In genomic region chr3L:16047105-16047504, dm6 we compare ENCODE assay signal across 5 fruit fly cellular contexts.
TF ChIP-seq lines count a peak whose summit lies in the region.

No protein-coding gene starts in this region.

- no peak for TF ChIP-seq CTCF in whole organism, embryonic (GFP tag; optimal IDR thresholded peaks at IDR 0.05; lab: Kevin White, UChicago)

TF ChIP-seq in whole organism, 6 proteins besides CTCF, POLR2A, EP300 and RAD21:
- TF ChIP-seq CG8478 (optimal IDR thresholded peaks at IDR 0.05; lab: Kevin White, UChicago) = no peak
- TF ChIP-seq pan (optimal IDR thresholded peaks at IDR 0.05; lab: Kevin White, UChicago) = no peak
- TF ChIP-seq Dll (optimal IDR thresholded peaks at IDR 0.05; lab: Kevin White, UChicago) = peak; percentile 78
- TF ChIP-seq EcR (GFP tag; optimal IDR thresholded peaks at IDR 0.05; lab: Kevin White, UChicago) = peak in 1 of 2 experiments; percentile 69

TF ChIP-seq in whole organism, embryonic, 481 proteins besides CTCF, POLR2A, EP300 and RAD21 (continues in another document):
- TF ChIP-seq CG10321 (GFP tag; IDR thresholded peaks at IDR 0.05; lab: Robert Waterston, UW) (peak; percentile 58), nerfin-1 (tag; optimal IDR thresholded peaks at IDR 0.05; lab: Kevin White, UChicago) (peak; percentile 7), CG3407 (GFP tag; optimal IDR thresholded peaks at IDR 0.05; lab: Kevin White, UChicago) (no peak), HLHmδ (GFP tag; optimal IDR thresholded peaks at IDR 0.05; lab: Kevin White, UChicago) (peak; percentile 67), ewg (GFP tag; optimal IDR thresholded peaks at IDR 0.05; lab: Kevin White, UChicago) (peak; percentile 90), MBD-R2 (GFP tag; IDR thresholded peaks at IDR 0.05; lab: Robert Waterston, UW) (0 out of 2 replicates have a peak, but pooled peaks have one; percentile 11), CG12155 (GFP tag; optimal IDR thresholded peaks at IDR 0.05; lab: Kevin White, UChicago) (no peak), B-H2 (GFP tag; optimal IDR thresholded peaks at IDR 0.05; lab: Kevin White, UChicago) (no peak), Trl (optimal IDR thresholded peaks at IDR 0.05; lab: Kevin White, UChicago) (peak; percentile 67 to 82), Trl (GFP tag; optimal IDR thresholded peaks at IDR 0.05; lab: Kevin White, UChicago) (no peak), CG3995 (GFP tag; optimal IDR thresholded peaks at IDR 0.05; lab: Kevin White, UChicago) (no peak), yki (optimal IDR thresholded peaks at IDR 0.05; lab: Kevin White, UChicago) (peak; percentile 53), abd-A (tag; optimal IDR thresholded peaks at IDR 0.05; lab: Kevin White, UChicago) (peak; percentile 27), CG1832 (GFP tag; optimal IDR thresholded peaks at IDR 0.05; lab: Kevin White, UChicago) (peak; percentile 59), CG7987 (GFP tag; optimal IDR thresholded peaks at IDR 0.05; lab: Kevin White, UChicago) (peak; percentile 60), CG14667 (GFP tag; IDR thresholded peaks at IDR 0.05; lab: Robert Waterston, UW) (no peak), CG10209 (GFP tag; optimal IDR thresholded peaks at IDR 0.05; lab: Kevin White, UChicago) (no peak), Kr (GFP tag; optimal IDR thresholded peaks at IDR 0.05; lab: Kevin White, UChicago) (no peak), CkIIα-i1 (GFP tag; IDR thresholded peaks at IDR 0.05; lab: Robert Waterston, UW) (no peak), cg (GFP tag; optimal IDR thresholded peaks at IDR 0.05; lab: Kevin White, UChicago) (no peak), CG42726 (GFP tag; IDR thresholded peaks at IDR 0.05; lab: Robert Waterston, UW; ENCODE audit: partially characterized antibody) (no peak), zen (tag; optimal IDR thresholded peaks at IDR 0.05; lab: Kevin White, UChicago) (peak; percentile 10)

TF ChIP-seq in whole organism, prepupa, 60 proteins besides CTCF, POLR2A, EP300 and RAD21:
- TF ChIP-seq Sox14 (GFP tag; optimal IDR thresholded peaks at IDR 0.05; lab: Kevin White, UChicago) = no peak
- TF ChIP-seq CG9139 (GFP tag; optimal IDR thresholded peaks at IDR 0.05; lab: Kevin White, UChicago) = peak; percentile 7
- no peak for TF ChIP-seq cyc (GFP tag; optimal IDR thresholded peaks at IDR 0.05; lab: Kevin White, UChicago)
- 0 out of 3 replicates have a peak, but pooled peaks have one; percentile 8 for TF ChIP-seq CG6163 (GFP tag; IDR thresholded peaks at IDR 0.05; lab: Robert Waterston, UW)
- TF ChIP-seq CG6276 (GFP tag; optimal IDR thresholded peaks at IDR 0.05; lab: Kevin White, UChicago) = no peak
- peak; percentile 20 for TF ChIP-seq Eip78C (GFP tag; lab: Kevin White, UChicago)
- no peak for TF ChIP-seq vri (GFP tag; optimal IDR thresholded peaks at IDR 0.05; lab: Kevin White, UChicago)

TF ChIP-seq in whole organism, pupa, 21 proteins besides CTCF, POLR2A, EP300 and RAD21:
- no peak for TF ChIP-seq CG8159 (tag; optimal IDR thresholded peaks at IDR 0.05; lab: Kevin White, UChicago)
- no peak for TF ChIP-seq D1 (tag; optimal IDR thresholded peaks at IDR 0.05; lab: Kevin White, UChicago)
- TF ChIP-seq EcR (GFP tag; optimal IDR thresholded peaks at IDR 0.05; lab: Kevin White, UChicago) = peak; percentile 93
- 0 out of 3 replicates have a peak, but pooled peaks have one; percentile 22 for TF ChIP-seq CG4496 (GFP tag; IDR thresholded peaks at IDR 0.05; lab: Robert Waterston, UW)

TF ChIP-seq in whole organism, wandering third instar larva, 38 proteins besides CTCF, POLR2A, EP300 and RAD21:
- TF ChIP-seq Abd-B (GFP tag; optimal IDR thresholded peaks at IDR 0.05; lab: Kevin White, UChicago) (no peak), Mio (GFP tag; optimal IDR thresholded peaks at IDR 0.05; lab: Kevin White, UChicago) (no peak), dmrt93B (GFP tag; optimal IDR thresholded peaks at IDR 0.05; lab: Kevin White, UChicago) (no peak), Dif (GFP tag; optimal IDR thresholded peaks at IDR 0.05; lab: Kevin White, UChicago; ENCODE audit: partially characterized antibody) (peak; percentile 74), br (GFP tag; optimal IDR thresholded peaks at IDR 0.05; lab: Kevin White, UChicago) (no peak), usp (GFP tag; optimal IDR thresholded peaks at IDR 0.05; lab: Kevin White, UChicago) (no peak), brk (GFP tag; optimal IDR thresholded peaks at IDR 0.05; lab: Kevin White, UChicago) (no peak), dl (GFP tag; optimal IDR thresholded peaks at IDR 0.05; lab: Kevin White, UChicago; ENCODE audit: insufficient read depth in 1 of 2, partially characterized antibody in 2 of 2) (peak in 1 of 2 experiments; percentile 32), psq (GFP tag; optimal IDR thresholded peaks at IDR 0.05; lab: Kevin White, UChicago) (no peak), sage (GFP tag; optimal IDR thresholded peaks at IDR 0.05; lab: Kevin White, UChicago) (no peak)
